Worm (Caenorhabditis elegans) whole organism, midembryonic: ENCODE measurements around the gene ttr-19.

Experiments
- T22C8.4 ChIP-seq: fragments of 200-800 bp; sonication (Bioruptor generic); IDR thresholded peaks from 2 replicates; pipeline ENCODE4 v1.3.6; 2022; ENCODE audit warnings: missing genetic modification characterization, missing compliant biosample characterization
- flt-1 ChIP-seq: fragments of 200-800 bp; sonication (Bioruptor generic); IDR thresholded peaks from 2 replicates; pipeline ENCODE4 v1.3.6; 2022; ENCODE audit warnings: missing genetic modification characterization, missing compliant biosample characterization
- klf-2 ChIP-seq: fragments of 200-800 bp; sonication (Bioruptor generic); conservative IDR thresholded peaks from 2 replicates; pipeline ENCODE4 v1.3.6; 2022; ENCODE audit warnings: missing genetic modification reagents, missing genetic modification characterization, missing compliant biosample characterization
- med-1 ChIP-seq: sonication (generic microtip); optimal IDR thresholded peaks from 2 replicates; lab custom pipeline; 2017; ENCODE audit warnings: missing genetic modification characterization, mild to moderate bottlenecking, missing compliant biosample characterization, antibody characterized with exemption, missing genetic modification reagents; ENCODE audit not compliant: insufficient read depth
- tab-1 ChIP-seq: fragments of 200-800 bp; sonication (Bioruptor generic); IDR thresholded peaks from 2 replicates; pipeline ENCODE4 v1.3.6; 2022; ENCODE audit warnings: missing genetic modification characterization, missing compliant biosample characterization

DNA sequence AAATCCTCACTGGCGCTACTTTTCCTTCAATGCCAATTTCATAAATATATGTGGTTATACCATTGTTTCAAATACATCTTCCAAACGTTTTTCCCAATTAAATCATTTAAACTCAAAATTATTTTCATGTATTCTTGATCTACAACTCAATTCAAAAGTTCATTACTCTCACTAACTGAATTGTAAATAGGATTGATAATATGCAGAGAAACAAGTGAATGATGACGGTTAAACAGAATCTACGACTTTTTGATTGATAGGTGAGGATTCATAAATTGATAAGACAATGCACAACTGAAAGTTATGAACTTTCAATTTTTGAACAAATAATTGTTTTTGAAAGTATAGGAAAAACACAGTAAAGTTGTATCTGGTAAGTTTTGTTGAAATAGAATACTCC lies 36.0 kb downstream of the ttr-19 start:
- TF ChIP-seq klf-2 (no peak), T22C8.4 (GFP tag; lab: Robert Waterston, UW) (no peak), flt-1 (no peak), tab-1 (GFP tag; lab: Robert Waterston, UW) (no peak), med-1 (GFP tag; lab: Kevin White, UChicago) (no peak)
